Fruit fly (Drosophila melanogaster): ENCODE results near the gene mRpL22.

mRpL22 gene

DNA sequence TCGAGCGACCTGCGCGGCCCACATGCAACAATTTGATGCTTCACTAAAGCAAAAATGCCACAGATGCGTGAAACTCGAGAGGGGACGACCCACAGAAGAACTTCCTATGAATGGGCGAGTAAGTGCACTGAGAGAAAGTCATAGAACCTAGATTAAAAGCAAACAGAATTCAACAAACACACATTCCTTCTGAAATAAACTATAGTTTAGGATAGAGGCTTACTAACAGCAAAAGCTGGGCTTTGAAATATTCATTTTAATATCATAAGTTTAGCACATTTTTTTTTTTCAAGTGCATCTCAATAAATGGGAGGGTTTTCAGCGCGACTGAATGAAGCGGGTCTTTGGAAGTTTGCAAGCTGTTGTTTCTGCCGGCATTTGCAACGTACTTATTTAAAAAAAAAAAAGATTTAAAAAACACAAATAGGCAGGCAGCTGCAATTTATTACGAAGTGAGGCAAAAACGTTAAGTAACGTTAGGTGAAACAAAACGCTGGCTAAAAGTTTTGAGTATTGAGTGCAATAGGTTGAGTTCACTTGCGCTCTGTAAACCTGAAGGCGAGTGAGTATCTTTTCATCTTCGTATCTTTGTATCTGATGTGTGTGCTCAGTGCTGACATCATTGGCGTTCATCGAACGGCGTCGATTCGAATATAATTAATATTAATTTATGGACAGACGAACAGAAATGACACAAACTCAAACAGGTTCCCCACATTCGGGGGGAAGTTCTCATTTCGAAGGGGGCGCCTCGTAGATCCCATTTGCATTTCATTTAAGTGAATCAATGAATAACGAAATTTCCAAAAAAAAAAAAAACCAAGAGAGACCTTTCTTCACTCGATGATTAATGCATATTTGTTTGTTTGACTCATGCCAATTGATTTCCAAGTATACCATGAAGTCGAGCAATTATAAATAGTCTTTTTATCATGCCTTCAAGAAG is 10.6 kb upstream of the mRpL22 start (continued):
- peak; percentile 80 for TF ChIP-seq ci (GFP tag; IDR thresholded peaks at IDR 0.05)
- TF ChIP-seq ab (GFP tag; optimal IDR thresholded peaks at IDR 0.05) = no peak
- TF ChIP-seq Mad (GFP tag; optimal IDR thresholded peaks at IDR 0.05) = no peak
- TF ChIP-seq Taf1 (GFP tag; IDR thresholded peaks at IDR 0.05) = no peak
- TF ChIP-seq Mes4 (GFP tag; optimal IDR thresholded peaks at IDR 0.05) = no peak
- TF ChIP-seq Atf3 (GFP tag; optimal IDR thresholded peaks at IDR 0.05) = peak; percentile 36
- no peak for TF ChIP-seq her (GFP tag; optimal IDR thresholded peaks at IDR 0.05)
- TF ChIP-seq CG2678 (tag; optimal IDR thresholded peaks at IDR 0.05) = peak; percentile 42
- no peak for TF ChIP-seq vnd (GFP tag; IDR thresholded peaks at IDR 0.05; ENCODE audit: partially characterized antibody)
- no peak for TF ChIP-seq da (GFP tag; optimal IDR thresholded peaks at IDR 0.05)
- TF ChIP-seq CG10274 (GFP tag; optimal IDR thresholded peaks at IDR 0.05) = no peak
- peak; percentile 12 for TF ChIP-seq Sox100B (GFP tag; optimal IDR thresholded peaks at IDR 0.05)
- TF ChIP-seq Gug (GFP tag; IDR thresholded peaks at IDR 0.05) = peak; percentile 59; the same call in 3 of the 4 replicates
- no peak for TF ChIP-seq Lim3 (GFP tag; IDR thresholded peaks at IDR 0.05)
- TF ChIP-seq CG34376 (GFP tag; optimal IDR thresholded peaks at IDR 0.05) = no peak
- no peak for TF ChIP-seq CoRest (tag; optimal IDR thresholded peaks at IDR 0.05)
- TF ChIP-seq CG5245 (GFP tag; optimal IDR thresholded peaks at IDR 0.05) = peak; percentile 58
- TF ChIP-seq CG14441 (GFP tag; IDR thresholded peaks at IDR 0.05) = peak; percentile 52
- TF ChIP-seq cg (GFP tag; optimal IDR thresholded peaks at IDR 0.05) = no peak
- peak; percentile 70; the same call in 1 of the 3 replicates for TF ChIP-seq CG2199 (GFP tag; IDR thresholded peaks at IDR 0.05)
- TF ChIP-seq Neu2 (GFP tag; optimal IDR thresholded peaks at IDR 0.05; ENCODE audit: borderline replicate concordance) = no peak
- TF ChIP-seq ham (GFP tag; IDR thresholded peaks at IDR 0.05) = no peak
- no peak for TF ChIP-seq slbo (GFP tag; IDR thresholded peaks at IDR 0.05)
- TF ChIP-seq wek (GFP tag; optimal IDR thresholded peaks at IDR 0.05) = no peak
- TF ChIP-seq bowl (GFP tag; IDR thresholded peaks at IDR 0.05) = 0 out of 2 replicates have a peak, but pooled peaks have one; percentile 42
- no peak for TF ChIP-seq CG15514 (GFP tag; optimal IDR thresholded peaks at IDR 0.05)
- peak; percentile 15 for TF ChIP-seq CG1647 (GFP tag; optimal IDR thresholded peaks at IDR 0.05)
- no peak for TF ChIP-seq fd3F (GFP tag; optimal IDR thresholded peaks at IDR 0.05)
- TF ChIP-seq CG18764 (GFP tag; optimal IDR thresholded peaks at IDR 0.05) = peak; percentile 31
- peak; percentile 51 for TF ChIP-seq CG13424 (tag; optimal IDR thresholded peaks at IDR 0.05)
- no peak for TF ChIP-seq CG15269 (tag; optimal IDR thresholded peaks at IDR 0.05)
- no peak for TF ChIP-seq CG43689 (GFP tag; IDR thresholded peaks at IDR 0.05)
- TF ChIP-seq Bteb2 (GFP tag; optimal IDR thresholded peaks at IDR 0.05) = no peak
- TF ChIP-seq Hr51 (GFP tag; optimal IDR thresholded peaks at IDR 0.05) = peak in 1 of 2 experiments; percentile 24
- TF ChIP-seq CG4707 (GFP tag; optimal IDR thresholded peaks at IDR 0.05) = no peak
- TF ChIP-seq lab (GFP tag; optimal IDR thresholded peaks at IDR 0.05) = peak; percentile 46
- TF ChIP-seq Vsx1 (GFP tag; optimal IDR thresholded peaks at IDR 0.05) = no peak
- TF ChIP-seq sim (GFP tag; IDR thresholded peaks at IDR 0.05) = peak; percentile 48; the same call in 1 of the 2 replicates
- no peak for TF ChIP-seq tll (GFP tag; optimal IDR thresholded peaks at IDR 0.05)
- TF ChIP-seq Max (GFP tag; optimal IDR thresholded peaks at IDR 0.05) = peak; percentile 44
- TF ChIP-seq CG1024 (GFP tag; IDR thresholded peaks at IDR 0.05) = peak; percentile 59
- no peak for TF ChIP-seq amos (GFP tag; IDR thresholded peaks at IDR 0.05; ENCODE audit: partially characterized antibody)
- no peak for TF ChIP-seq Hmr (GFP tag; optimal IDR thresholded peaks at IDR 0.05)
- TF ChIP-seq fru (optimal IDR thresholded peaks at IDR 0.05) = no peak
- no peak for TF ChIP-seq unc-4 (GFP tag; IDR thresholded peaks at IDR 0.05; ENCODE audit: partially characterized antibody)
- TF ChIP-seq CG16815 (GFP tag; optimal IDR thresholded peaks at IDR 0.05) = peak; percentile 29
- TF ChIP-seq CG7745 (tag; optimal IDR thresholded peaks at IDR 0.05) = no peak
- peak; percentile 64 for TF ChIP-seq CG6689 (GFP tag; IDR thresholded peaks at IDR 0.05)

Measured in whole organism, embryonic.